Worm (Caenorhabditis elegans): ENCODE results near the gene nspc-12.

nspc-12 gene

DNA sequence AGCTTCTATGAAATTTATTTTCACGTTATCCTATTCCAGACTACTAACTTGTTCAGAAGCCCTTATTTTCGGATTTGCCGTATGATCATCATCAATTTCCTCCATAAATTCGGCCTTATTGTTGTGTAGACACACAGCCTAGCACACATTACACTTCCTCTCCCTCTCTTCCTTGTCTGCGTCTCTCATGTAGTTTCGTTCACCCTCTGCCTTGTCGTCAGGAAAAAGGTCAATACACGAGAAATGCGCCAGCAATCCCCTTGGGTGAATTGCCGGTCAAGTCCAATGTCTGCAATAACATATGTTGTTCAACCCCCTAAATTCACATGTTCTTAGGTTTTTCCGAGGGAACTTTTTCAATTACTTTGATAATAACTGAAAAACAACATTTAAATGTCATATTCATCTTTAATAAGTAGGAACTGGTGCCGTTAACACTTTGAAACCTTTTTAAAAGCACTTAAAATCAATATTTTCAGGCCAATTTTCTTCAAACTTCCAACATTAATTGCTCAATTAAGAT is 37.4 kb upstream of the nspc-12 start, which contains the start of gene F17E5.2 (continued):
- TF ChIP-seq fkh-10 (GFP tag; optimal IDR thresholded peaks at IDR 0.05) (peak; percentile 82), unc-62 (GFP tag; optimal IDR thresholded peaks at IDR 0.05) (peak; percentile 20), nhr-12 (tag; optimal IDR thresholded peaks at IDR 0.05) (no peak), ceh-16 (tag; optimal IDR thresholded peaks at IDR 0.05) (no peak), pha-4 (tag; optimal IDR thresholded peaks at IDR 0.05) (peak; percentile 97), nhr-28 (tag; optimal IDR thresholded peaks at IDR 0.05) (no peak), nhr-76 (tag; optimal IDR thresholded peaks at IDR 0.05) (peak; percentile 14), jun-1 (tag; optimal IDR thresholded peaks at IDR 0.05) (peak; percentile 85), daf-12 (tag; optimal IDR thresholded peaks at IDR 0.05) (no peak), ZK546.5 (tag; optimal IDR thresholded peaks at IDR 0.05) (no peak), pqm-1 (tag; optimal IDR thresholded peaks at IDR 0.05) (peak; percentile 65), nhr-77 (tag; optimal IDR thresholded peaks at IDR 0.05) (peak; percentile 85), nhr-43 (tag; optimal IDR thresholded peaks at IDR 0.05; ENCODE audit: poor library complexity, severe bottlenecking) (peak; percentile 87), nhr-11 (tag; optimal IDR thresholded peaks at IDR 0.05) (peak; percentile 77), ztf-11 (tag; optimal IDR thresholded peaks at IDR 0.05) (no peak), ama-1 (optimal IDR thresholded peaks at IDR 0.05) (peak; percentile 46), lin-39 (tag; optimal IDR thresholded peaks at IDR 0.05) (peak; percentile 97)

DNA sequence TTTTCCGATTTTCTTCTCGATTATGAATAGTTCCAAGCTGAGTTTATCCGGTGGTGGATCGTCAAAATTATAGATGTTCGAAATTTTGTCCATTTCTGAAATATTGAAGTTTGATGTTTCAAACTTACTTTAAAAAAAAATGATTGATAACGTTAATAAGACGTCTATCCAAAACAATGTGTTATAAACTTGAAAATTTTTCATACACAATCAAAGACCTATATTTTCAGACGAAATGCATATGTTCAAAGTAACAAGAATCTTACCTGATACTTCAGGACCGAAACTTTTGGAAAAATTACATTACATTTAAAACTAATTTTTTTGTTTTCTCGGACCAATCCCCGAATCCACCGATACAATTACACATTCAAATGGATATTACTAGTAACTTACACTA is 34.9 kb upstream of the nspc-12 start, which contains the start of gene nekl-3:
nekl-3 (minus strand) TSS at position 101 of the 400 bp plus-strand sequence.
- no peak for TF ChIP-seq mml-1 (tag; optimal IDR thresholded peaks at IDR 0.05)
- no peak for TF ChIP-seq tbx-2 (tag; optimal IDR thresholded peaks at IDR 0.05)
- no peak for TF ChIP-seq nhr-12 (tag; optimal IDR thresholded peaks at IDR 0.05)
- TF ChIP-seq pqm-1 (tag; optimal IDR thresholded peaks at IDR 0.05), result no peak
- no peak for TF ChIP-seq lsy-12 (tag; optimal IDR thresholded peaks at IDR 0.05)

DNA sequence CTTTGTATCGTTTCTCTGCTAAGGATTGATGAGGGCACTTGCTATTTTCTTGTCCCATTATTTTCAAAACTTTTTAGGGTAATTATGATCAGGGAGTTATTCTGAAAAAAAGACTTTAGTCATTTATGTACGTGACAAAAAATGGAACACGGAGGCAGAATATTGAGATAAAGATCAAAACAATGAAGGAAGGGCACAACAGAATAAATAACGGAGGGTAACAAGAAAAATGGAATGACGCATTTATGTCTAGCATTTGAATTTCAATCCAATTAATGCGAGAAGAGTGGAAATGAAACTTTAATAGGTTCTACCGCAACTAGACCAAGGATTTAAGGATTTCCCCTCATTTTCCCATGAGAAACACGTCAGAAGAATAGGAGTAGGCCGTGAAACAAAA is 21.8 kb upstream of the nspc-12 start, which contains the start of gene glb-13:
glb-13 (minus strand) TSS at position 101 of the 400 bp plus-strand sequence.
- TF ChIP-seq nhr-77 (tag; optimal IDR thresholded peaks at IDR 0.05) (no peak), ZK546.5 (tag; optimal IDR thresholded peaks at IDR 0.05) (no peak), zag-1 (tag; optimal IDR thresholded peaks at IDR 0.05) (no peak), ztf-11 (tag; optimal IDR thresholded peaks at IDR 0.05) (no peak), eor-1 (tag; optimal IDR thresholded peaks at IDR 0.05) (no peak), unc-39 (tag; optimal IDR thresholded peaks at IDR 0.05) (no peak), lsy-12 (tag; optimal IDR thresholded peaks at IDR 0.05) (no peak), hmg-11 (tag; optimal IDR thresholded peaks at IDR 0.05) (no peak), aly-2 (tag; optimal IDR thresholded peaks at IDR 0.05) (no peak), nhr-23 (tag; optimal IDR thresholded peaks at IDR 0.05) (no peak), daf-12 (tag; optimal IDR thresholded peaks at IDR 0.05) (no peak), nfya-1 (tag; optimal IDR thresholded peaks at IDR 0.05; ENCODE audit: insufficient read depth) (no peak), nhr-11 (tag; optimal IDR thresholded peaks at IDR 0.05) (no peak), ceh-28 (tag; optimal IDR thresholded peaks at IDR 0.05) (no peak), lin-39 (tag; optimal IDR thresholded peaks at IDR 0.05) (no peak), elt-1 (tag; optimal IDR thresholded peaks at IDR 0.05) (no peak), ceh-9 (tag; optimal IDR thresholded peaks at IDR 0.05) (no peak), pha-4 (tag; optimal IDR thresholded peaks at IDR 0.05) (no peak)

DNA sequence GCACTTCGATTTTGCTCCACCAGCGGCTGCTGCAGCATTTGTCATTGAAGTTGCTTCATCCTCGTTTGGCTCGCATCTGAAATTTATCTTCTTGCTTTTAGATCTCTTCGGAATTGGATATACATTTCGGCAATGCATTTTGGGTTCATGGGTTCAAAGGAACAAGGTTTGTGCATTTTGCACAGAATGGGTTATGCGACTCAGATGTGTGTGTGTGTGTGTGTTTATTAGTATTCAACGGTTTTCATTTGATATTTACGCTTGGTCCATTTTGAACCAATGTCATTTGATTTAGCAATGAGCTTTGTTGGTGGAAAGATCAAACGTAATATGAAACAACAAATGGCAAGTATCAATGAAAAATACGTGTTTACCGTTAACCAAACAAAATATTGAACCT is 19.3 kb upstream of the nspc-12 start:
- TF ChIP-seq unc-62 (GFP tag; optimal IDR thresholded peaks at IDR 0.05) (no peak), nhr-28 (tag; optimal IDR thresholded peaks at IDR 0.05) (no peak), nhr-23 (tag; optimal IDR thresholded peaks at IDR 0.05) (no peak), elt-3 (tag; optimal IDR thresholded peaks at IDR 0.05) (no peak), ama-1 (optimal IDR thresholded peaks at IDR 0.05) (no peak), nhr-12 (tag; optimal IDR thresholded peaks at IDR 0.05) (no peak), lin-15B (tag; optimal IDR thresholded peaks at IDR 0.05) (no peak), nhr-11 (tag; optimal IDR thresholded peaks at IDR 0.05) (no peak), nhr-43 (tag; optimal IDR thresholded peaks at IDR 0.05; ENCODE audit: poor library complexity, severe bottlenecking) (no peak), aly-2 (tag; optimal IDR thresholded peaks at IDR 0.05) (no peak), nhr-25 (tag; optimal IDR thresholded peaks at IDR 0.05) (no peak), nhr-76 (tag; optimal IDR thresholded peaks at IDR 0.05) (no peak), nhr-67 (tag; optimal IDR thresholded peaks at IDR 0.05) (no peak), fkh-10 (GFP tag; optimal IDR thresholded peaks at IDR 0.05) (no peak), unc-39 (tag; optimal IDR thresholded peaks at IDR 0.05) (no peak), jun-1 (tag; optimal IDR thresholded peaks at IDR 0.05) (no peak), egl-5 (tag; optimal IDR thresholded peaks at IDR 0.05) (no peak), zag-1 (tag; optimal IDR thresholded peaks at IDR 0.05) (no peak)
